Fruit fly (Drosophila melanogaster): ENCODE measurements around the gene CG14877.
A peak's percentile ranks its signal among the peaks of the same experiment; 100 is the strongest.

CG14877 gene

DNA sequence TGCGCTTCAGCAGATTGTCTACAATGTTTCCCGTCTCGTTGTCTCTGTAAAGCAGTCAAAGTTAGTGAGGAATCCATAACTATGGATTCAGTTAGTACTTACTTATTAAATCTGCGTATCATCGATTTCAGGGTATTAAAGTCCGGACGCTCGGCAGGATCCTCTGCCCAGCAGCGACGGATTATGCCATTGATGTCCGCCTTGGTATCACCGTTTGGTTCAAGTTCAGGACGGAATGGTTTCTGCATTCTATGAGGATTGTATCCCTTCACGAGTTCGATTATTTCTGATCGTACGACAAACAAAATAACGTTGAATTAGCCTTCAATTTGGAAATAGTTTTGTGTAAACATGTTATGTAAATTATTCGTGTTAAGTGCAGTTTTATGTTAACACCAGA, 36.0 kb downstream of the CG14877 start, which contains the start of gene CG9632:
Gene CG9632 (plus strand): TSS at position 301 of the 400 bp plus-strand sequence.
- TF ChIP-seq CG33017 (tag; optimal IDR thresholded peaks at IDR 0.05) (no peak), kay (GFP tag; ENCODE audit: borderline replicate concordance) (no peak), Crg-1 (GFP tag; optimal IDR thresholded peaks at IDR 0.05) (no peak), CG11617 (GFP tag; optimal IDR thresholded peaks at IDR 0.05) (no peak), CG7101 (tag; optimal IDR thresholded peaks at IDR 0.05) (no peak), Clk (GFP tag; optimal IDR thresholded peaks at IDR 0.05) (no peak), CG1620 (GFP tag; optimal IDR thresholded peaks at IDR 0.05) (no peak), toe (GFP tag; optimal IDR thresholded peaks at IDR 0.05) (no peak), Hr96 (GFP tag; optimal IDR thresholded peaks at IDR 0.05) (no peak), bab1 (GFP tag; optimal IDR thresholded peaks at IDR 0.05) (no peak), CG5204 (GFP tag; optimal IDR thresholded peaks at IDR 0.05) (no peak), tj (GFP tag; optimal IDR thresholded peaks at IDR 0.05) (no peak), Mnt (GFP tag; optimal IDR thresholded peaks at IDR 0.05) (no peak), ovo (GFP tag; optimal IDR thresholded peaks at IDR 0.05) (no peak), CG7045 (GFP tag; optimal IDR thresholded peaks at IDR 0.05) (no peak)

DNA sequence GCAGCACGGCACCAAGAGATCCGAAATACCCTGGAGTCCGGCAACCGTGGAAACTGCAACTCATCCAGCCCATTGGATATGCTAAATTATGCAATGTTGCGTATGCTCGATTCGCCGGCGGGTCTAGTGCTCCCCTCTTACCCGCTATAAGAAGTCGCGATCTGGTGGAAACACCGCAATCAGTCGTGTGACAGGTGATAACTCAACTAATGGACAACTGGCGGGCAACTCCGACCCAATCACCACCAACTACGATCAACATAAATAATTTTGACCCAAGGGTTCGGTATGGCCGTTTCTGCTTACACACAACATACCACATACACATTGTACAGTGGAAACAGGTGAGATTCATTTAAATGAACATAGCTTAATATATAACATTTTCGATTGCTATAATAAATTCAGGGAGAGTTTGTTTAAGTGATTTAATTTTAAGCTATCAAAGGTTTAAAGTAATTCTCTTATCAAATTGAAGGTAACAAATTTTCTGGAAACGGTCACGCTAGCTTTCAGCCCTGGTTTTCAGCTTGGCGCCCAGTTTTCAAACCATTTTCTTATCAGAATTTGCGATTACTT, 38.6 kb downstream of the CG14877 start, which contains the start of gene Hmt-1:
Gene Hmt-1 (minus strand): TSS at position 282 of the 579 bp plus-strand sequence.
- no peak for TF ChIP-seq Crg-1 (GFP tag; optimal IDR thresholded peaks at IDR 0.05)
- TF ChIP-seq cnc (optimal IDR thresholded peaks at IDR 0.05) = peak; percentile 29 to 68
- no peak for TF ChIP-seq CG7045 (GFP tag; optimal IDR thresholded peaks at IDR 0.05)
- no peak for TF ChIP-seq Clk (GFP tag; optimal IDR thresholded peaks at IDR 0.05)
- no peak for TF ChIP-seq CG5204 (GFP tag; optimal IDR thresholded peaks at IDR 0.05)
- TF ChIP-seq toe (GFP tag; optimal IDR thresholded peaks at IDR 0.05) = peak; percentile 9
- TF ChIP-seq bab1 (GFP tag; optimal IDR thresholded peaks at IDR 0.05) = peak; percentile 34
- peak; percentile 10 for TF ChIP-seq tj (GFP tag; optimal IDR thresholded peaks at IDR 0.05)

DNA sequence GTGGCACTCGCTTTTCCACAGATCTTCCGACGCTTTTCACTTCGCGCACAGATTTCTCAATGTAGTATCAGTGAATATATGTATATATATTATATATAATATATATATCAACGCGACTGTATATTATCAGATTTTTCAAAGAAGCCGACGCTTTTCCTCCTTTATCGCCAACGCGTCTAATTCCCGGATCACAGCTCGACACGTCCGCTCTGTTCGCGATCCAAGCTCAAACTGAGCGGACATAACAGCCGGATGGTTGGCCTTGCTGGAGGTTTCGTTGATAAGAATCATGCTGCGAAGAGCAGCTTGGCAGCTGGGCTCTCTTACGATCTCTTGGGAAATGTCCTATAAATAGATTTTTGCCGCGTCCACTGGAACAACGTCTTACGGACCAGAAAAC, 42.5 kb downstream of the CG14877 start, which contains the start of gene cv-d:
Gene cv-d (minus strand): TSS at position 235 of the 400 bp plus-strand sequence.
- TF ChIP-seq kay (GFP tag; ENCODE audit: borderline replicate concordance) (no peak), cic (GFP tag; optimal IDR thresholded peaks at IDR 0.05) (peak; percentile 57)

dm6 chr3R:15851912-15852311, 44.0 kb downstream of the CG14877 start:
- TF ChIP-seq CG1620 (GFP tag; optimal IDR thresholded peaks at IDR 0.05) (no peak), CG7045 (GFP tag; optimal IDR thresholded peaks at IDR 0.05) (no peak), CG12768 (GFP tag; optimal IDR thresholded peaks at IDR 0.05) (no peak), CG33017 (tag; optimal IDR thresholded peaks at IDR 0.05) (no peak), pad (GFP tag; optimal IDR thresholded peaks at IDR 0.05) (no peak), tj (GFP tag; optimal IDR thresholded peaks at IDR 0.05) (no peak), CG7101 (tag; optimal IDR thresholded peaks at IDR 0.05) (no peak), cnc (optimal IDR thresholded peaks at IDR 0.05) (no peak), bab1 (GFP tag; optimal IDR thresholded peaks at IDR 0.05) (no peak), kay (GFP tag; ENCODE audit: borderline replicate concordance) (no peak), Mnt (GFP tag; optimal IDR thresholded peaks at IDR 0.05) (no peak), toe (GFP tag; optimal IDR thresholded peaks at IDR 0.05) (no peak), Hr96 (GFP tag; optimal IDR thresholded peaks at IDR 0.05) (no peak), cic (GFP tag; optimal IDR thresholded peaks at IDR 0.05) (no peak), CG5204 (GFP tag; optimal IDR thresholded peaks at IDR 0.05) (no peak), ovo (GFP tag; optimal IDR thresholded peaks at IDR 0.05) (no peak)

DNA sequence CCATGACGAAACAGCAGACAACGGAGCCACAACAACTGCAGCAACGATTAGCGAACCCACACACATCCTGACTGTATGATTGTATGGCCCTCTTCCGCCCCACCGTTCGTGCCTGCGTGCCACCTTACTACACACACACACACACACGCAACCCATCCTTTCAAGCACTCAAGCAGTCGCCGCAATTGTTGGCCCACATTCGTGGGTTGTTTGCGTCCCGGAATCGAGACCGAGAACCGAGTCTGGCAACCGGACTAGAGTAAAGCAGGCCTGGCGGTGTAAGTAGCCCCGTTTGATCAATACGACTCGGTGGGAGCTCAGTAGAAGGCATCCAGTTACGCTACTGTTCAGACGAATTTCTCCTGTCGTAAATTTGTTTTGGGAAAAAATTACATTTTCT, 49.6 kb downstream of the CG14877 start, which contains the start of gene CG4546:
Gene CG4546 (plus strand): TSS at position 301 of the 400 bp plus-strand sequence.
- no peak for TF ChIP-seq CG33017 (tag; optimal IDR thresholded peaks at IDR 0.05)
- no peak for TF ChIP-seq cnc (optimal IDR thresholded peaks at IDR 0.05)

DNA sequence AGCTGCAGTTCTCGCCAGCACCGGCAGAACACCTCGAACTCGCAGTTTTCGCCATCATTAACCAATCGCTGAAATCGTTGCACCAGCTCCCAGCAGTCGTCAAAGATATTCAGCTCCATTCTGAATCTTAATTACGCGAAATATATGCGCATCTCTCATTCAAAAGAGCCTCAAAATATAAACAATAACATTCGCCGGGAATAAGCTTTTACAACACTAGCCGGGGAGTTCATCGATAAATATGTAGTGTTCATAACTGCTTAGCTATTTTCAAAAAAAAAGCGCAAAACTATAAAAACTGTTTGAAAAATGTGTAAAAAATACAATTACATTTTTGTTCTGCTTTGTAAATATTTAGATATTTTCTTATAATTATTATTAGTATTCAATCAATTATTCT, 56.6 kb downstream of the CG14877 start, which contains the start of gene Pbp45:
Gene Pbp45 (minus strand): TSS at position 222 of the 400 bp plus-strand sequence.
- TF ChIP-seq CG11617 (GFP tag; optimal IDR thresholded peaks at IDR 0.05) = no peak
- TF ChIP-seq kay (GFP tag; ENCODE audit: borderline replicate concordance) = no peak
- no peak for TF ChIP-seq Clk (GFP tag; optimal IDR thresholded peaks at IDR 0.05)
- no peak for TF ChIP-seq Hr96 (GFP tag; optimal IDR thresholded peaks at IDR 0.05)
- TF ChIP-seq CG14711 (tag; optimal IDR thresholded peaks at IDR 0.05) = peak; percentile 32
- peak; percentile 14 for TF ChIP-seq CG1620 (GFP tag; optimal IDR thresholded peaks at IDR 0.05)
- peak; percentile 23 for TF ChIP-seq Crg-1 (GFP tag; optimal IDR thresholded peaks at IDR 0.05)
- TF ChIP-seq pad (GFP tag; optimal IDR thresholded peaks at IDR 0.05) = peak; percentile 16
- peak; percentile 41 for TF ChIP-seq CG7101 (tag; optimal IDR thresholded peaks at IDR 0.05)
- TF ChIP-seq ovo (GFP tag; optimal IDR thresholded peaks at IDR 0.05) = no peak
- no peak for TF ChIP-seq Mnt (GFP tag; optimal IDR thresholded peaks at IDR 0.05)
- TF ChIP-seq tj (GFP tag; optimal IDR thresholded peaks at IDR 0.05) = peak; percentile 35
